Fruit fly (Drosophila melanogaster) whole organism, larva: Measurements from ENCODE around the gene CG31807.

Experiments used
- noc ChIP-seq: fragments of 200-800 bp; sonication (Bioruptor generic); optimal IDR thresholded peaks from 3 replicates; lab custom pipeline; 2019; ENCODE audit warnings: missing biosample characterization, mild to moderate bottlenecking, missing genetic modification characterization, moderate library complexity

CG31807 gene

dm6 chr2L:16682203-16682602, 1.6 kb downstream of the CG31807 start, which contains the start of gene CG33552:
Gene CG33552, plus strand, starts transcription at chr2L:16682503.
- no peak for TF ChIP-seq noc (tag; lab: Kevin White, UChicago)

- TF ChIP-seq noc (tag; lab: Kevin White, UChicago), result peak; percentile 28
Observed at dm6 chr2L:16679817-16680683, 3.8 kb downstream of the CG31807 start, which contains the start of the genes grp and squ. Gene grp, plus strand, starts transcription at chr2L:16680054. Gene squ, plus strand, starts transcription at chr2L:16680054.

- TF ChIP-seq noc (tag; lab: Kevin White, UChicago), result no peak
Observed at dm6 chr2L:16679073-16679472, 4.7 kb downstream of the CG31807 start.

dm6 chr2L:16676651-16677359, 7.0 kb downstream of the CG31807 start, which contains the start of the genes Trpgamma and her:
Gene Trpgamma, minus strand, starts transcription at chr2L:16676701.
Gene her, plus strand, starts transcription at chr2L:16677185.
- TF ChIP-seq noc (tag; lab: Kevin White, UChicago), result no peak

- TF ChIP-seq noc (tag; lab: Kevin White, UChicago), result no peak
Observed at dm6 chr2L:16672290-16672689, 11.5 kb downstream of the CG31807 start.

dm6 chr2L:16657467-16657866, 26.3 kb downstream of the CG31807 start:
- TF ChIP-seq noc (tag; lab: Kevin White, UChicago), result no peak

dm6 chr2L:16656692-16657109, 27.1 kb downstream of the CG31807 start:
- no peak for TF ChIP-seq noc (tag; lab: Kevin White, UChicago)

- no peak for TF ChIP-seq noc (tag; lab: Kevin White, UChicago)
Observed at dm6 chr2L:16653541-16653940, 30.3 kb downstream of the CG31807 start.

- no peak for TF ChIP-seq noc (tag; lab: Kevin White, UChicago)
Observed at dm6 chr2L:16648925-16649324, 34.9 kb downstream of the CG31807 start.

dm6 chr2L:16647773-16648172, 36.0 kb downstream of the CG31807 start:
- TF ChIP-seq noc (tag; lab: Kevin White, UChicago), result no peak

- TF ChIP-seq noc (tag; lab: Kevin White, UChicago), result no peak
Observed at dm6 chr2L:16645479-16646302, 38.1 kb downstream of the CG31807 start.

- TF ChIP-seq noc (tag; lab: Kevin White, UChicago), result peak; percentile 60
Observed at dm6 chr2L:16643961-16644360, 39.8 kb downstream of the CG31807 start.

dm6 chr2L:16643445-16643844, 40.4 kb downstream of the CG31807 start:
- TF ChIP-seq noc (tag; lab: Kevin White, UChicago), result no peak

dm6 chr2L:16640846-16641245, 43.0 kb downstream of the CG31807 start:
- no peak for TF ChIP-seq noc (tag; lab: Kevin White, UChicago)

dm6 chr2L:16638349-16638748, 45.5 kb downstream of the CG31807 start:
- no peak for TF ChIP-seq noc (tag; lab: Kevin White, UChicago)
